Worm (Caenorhabditis elegans): ENCODE data around the gene mlt-11.

Gene mlt-11

ce11 chrV:20710156-20710555 is 43.2 kb downstream of the mlt-11 start:
- no peak for TF ChIP-seq unc-62 (GFP tag; optimal IDR thresholded peaks at IDR 0.05)

DNA sequence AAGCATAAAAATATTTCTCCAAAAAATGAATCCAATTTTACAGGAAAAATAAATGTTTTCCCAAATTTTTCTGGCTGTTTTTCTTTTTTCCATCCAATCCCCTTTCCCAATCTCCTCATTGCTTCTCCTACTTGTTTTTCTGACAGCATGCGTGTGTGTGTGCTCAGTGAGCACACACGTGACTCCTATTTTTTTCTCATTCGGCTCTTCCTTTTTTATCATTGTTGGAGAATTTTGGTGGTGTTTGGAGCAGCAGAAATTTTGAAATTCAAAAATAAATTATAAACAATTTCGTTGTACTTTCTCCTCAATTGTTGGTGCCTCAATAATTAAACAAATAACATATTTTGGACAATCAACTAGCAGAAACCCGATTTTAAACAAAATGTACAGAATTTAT is 43.6 kb downstream of the mlt-11 start:
- no peak for TF ChIP-seq unc-62 (GFP tag; optimal IDR thresholded peaks at IDR 0.05)

DNA sequence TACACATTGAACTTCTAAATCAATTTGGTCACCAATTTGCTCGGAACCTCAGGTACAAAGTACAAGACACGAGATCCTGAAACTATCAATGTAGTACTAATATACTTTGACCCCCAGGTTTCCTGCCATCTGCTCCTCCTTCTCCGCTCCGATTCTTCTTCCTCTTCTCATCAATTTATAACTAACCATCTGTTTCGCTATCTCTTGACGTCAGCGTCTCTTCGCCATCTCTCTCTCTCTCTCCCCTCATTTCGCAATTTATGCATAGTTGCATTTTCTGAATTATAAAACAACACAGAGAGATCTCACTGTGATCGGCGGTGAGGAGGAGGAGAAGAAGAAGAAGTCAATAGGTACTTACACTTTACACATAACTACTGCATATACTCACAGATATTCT is 44.7 kb downstream of the mlt-11 start:
- TF ChIP-seq unc-62 (GFP tag; optimal IDR thresholded peaks at IDR 0.05), result no peak

- no peak for TF ChIP-seq unc-62 (GFP tag; optimal IDR thresholded peaks at IDR 0.05)
These were observed 45.5 kb downstream of the mlt-11 start for ce11 chrV:20712318-20712993.

- TF ChIP-seq unc-62 (GFP tag; optimal IDR thresholded peaks at IDR 0.05), result no peak
These were observed 46.0 kb downstream of the mlt-11 start for ce11 chrV:20712994-20713326.

- no peak for TF ChIP-seq unc-62 (GFP tag; optimal IDR thresholded peaks at IDR 0.05)
These were observed 46.6 kb downstream of the mlt-11 start, which contains the start of gene Y44A6C.1 for ce11 chrV:20713620-20714019. Y44A6C.1 (plus strand) TSS chrV:20713920.

DNA sequence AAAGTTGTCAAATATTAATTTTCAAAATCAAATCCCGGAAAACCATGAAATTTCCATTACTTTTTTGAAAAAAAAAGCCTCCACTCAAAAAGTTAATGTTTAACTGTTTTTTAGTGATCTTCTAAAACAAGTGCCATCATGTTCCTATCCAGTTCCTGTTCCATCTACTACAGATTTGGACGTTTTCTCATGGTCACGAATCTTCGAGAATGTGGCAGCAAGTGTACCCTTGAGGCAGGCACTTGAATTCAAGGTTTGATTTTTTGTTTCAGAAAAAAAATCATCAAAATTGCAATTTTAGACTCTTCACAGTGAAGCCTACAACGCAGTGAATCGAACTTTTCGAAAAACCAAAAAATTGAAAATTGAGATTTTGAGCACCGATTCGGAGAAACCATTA is 47.5 kb downstream of the mlt-11 start:
- TF ChIP-seq unc-62 (GFP tag; optimal IDR thresholded peaks at IDR 0.05), result no peak

DNA sequence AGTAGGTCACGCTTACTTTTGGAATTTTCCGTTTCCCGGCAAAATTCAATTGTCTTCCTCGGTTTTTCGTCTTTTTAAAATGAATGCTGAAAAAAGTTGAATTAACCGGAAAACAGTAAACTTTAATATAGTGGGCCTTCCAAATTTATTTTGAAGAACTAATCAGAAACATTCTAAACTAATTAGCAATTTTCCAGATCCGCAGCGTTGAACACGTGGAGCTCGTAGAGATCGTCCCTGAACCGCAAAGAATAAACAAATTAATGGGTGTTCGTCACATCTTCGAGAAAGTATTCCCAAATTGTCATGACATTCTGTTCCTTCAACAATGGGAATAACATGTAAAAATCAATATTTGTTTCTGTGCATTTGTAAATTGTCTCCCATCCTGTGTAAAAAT is 49.3 kb downstream of the mlt-11 start:
- no peak for TF ChIP-seq unc-62 (GFP tag; optimal IDR thresholded peaks at IDR 0.05)

DNA sequence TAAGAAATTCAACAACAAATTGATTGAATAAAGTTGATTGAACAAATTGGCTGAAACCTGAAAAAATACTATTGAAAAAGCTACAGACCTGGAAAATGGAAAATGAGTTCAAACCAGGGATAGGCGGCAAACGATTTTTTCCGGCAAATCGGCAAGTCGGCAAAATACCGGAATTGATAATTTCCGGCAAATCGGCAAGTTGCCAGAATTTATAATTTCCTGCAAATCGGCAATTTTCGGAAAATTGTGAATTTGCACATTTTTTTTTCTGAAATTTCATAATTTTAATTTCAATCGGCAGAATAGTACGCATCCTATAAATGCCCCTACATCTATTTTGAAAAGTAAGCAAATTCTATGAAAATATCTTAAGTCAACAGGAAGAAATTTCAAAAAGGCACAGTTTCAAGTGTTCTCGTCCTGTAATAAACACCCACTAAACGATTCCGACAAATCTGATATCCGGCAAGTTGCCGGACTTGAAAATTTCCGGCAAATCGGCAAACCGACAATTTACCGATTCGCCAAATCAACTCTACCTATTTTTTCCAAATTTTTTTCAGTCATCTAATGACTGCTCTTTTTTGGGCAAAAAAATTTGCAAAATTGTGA is 49.9 kb downstream of the mlt-11 start:
- TF ChIP-seq unc-62 (GFP tag; optimal IDR thresholded peaks at IDR 0.05), result no peak

ce11 chrV:20721934-20722333 is 54.9 kb downstream of the mlt-11 start, which contains the start of gene Y44A6C.2:
Y44A6C.2 (plus strand) TSS chrV:20722234.
- TF ChIP-seq unc-62 (GFP tag; optimal IDR thresholded peaks at IDR 0.05), result no peak

DNA sequence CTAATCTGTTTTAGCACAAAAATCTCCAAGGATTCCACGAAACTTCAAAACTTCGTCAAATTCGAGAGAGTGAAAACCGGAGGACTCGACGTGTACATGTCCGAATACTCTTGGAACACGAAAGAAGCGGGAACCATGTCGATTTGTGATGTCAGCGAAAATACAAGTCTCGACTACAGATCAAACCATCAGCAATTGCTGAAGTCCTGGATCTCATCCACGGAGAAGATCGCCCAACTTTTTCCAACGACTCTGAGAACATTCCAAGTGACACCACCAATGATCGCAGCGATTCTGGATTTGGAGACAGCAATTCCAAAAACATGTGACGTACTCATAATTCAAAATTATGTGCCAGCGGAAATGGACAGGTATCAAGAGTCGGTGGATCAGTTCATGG is 55.4 kb downstream of the mlt-11 start:
- TF ChIP-seq unc-62 (GFP tag; optimal IDR thresholded peaks at IDR 0.05), result no peak

DNA sequence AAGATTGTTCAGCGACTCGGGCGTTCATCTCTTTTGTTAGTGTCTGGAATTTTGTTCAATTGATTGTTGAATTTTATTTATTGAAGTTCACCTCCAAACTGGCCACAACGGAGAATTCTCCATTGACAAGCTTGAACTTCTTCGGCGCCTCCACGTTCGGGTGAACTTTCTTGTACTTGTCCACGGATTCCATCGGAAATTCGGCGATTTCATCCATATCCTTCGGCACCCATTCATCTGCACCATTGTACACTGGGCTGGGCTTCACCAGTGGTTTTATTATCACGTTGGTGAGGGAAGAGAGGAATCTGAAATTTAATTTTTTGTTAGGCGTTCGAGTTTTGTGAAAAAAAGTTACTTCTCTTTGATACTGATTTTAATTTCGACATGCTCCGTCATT is 60.5 kb downstream of the mlt-11 start:
- no peak for TF ChIP-seq unc-62 (GFP tag; optimal IDR thresholded peaks at IDR 0.05)
